Worm (Caenorhabditis elegans): Measurements from ENCODE around the gene K11H3.3.

K11H3.3 gene

DNA sequence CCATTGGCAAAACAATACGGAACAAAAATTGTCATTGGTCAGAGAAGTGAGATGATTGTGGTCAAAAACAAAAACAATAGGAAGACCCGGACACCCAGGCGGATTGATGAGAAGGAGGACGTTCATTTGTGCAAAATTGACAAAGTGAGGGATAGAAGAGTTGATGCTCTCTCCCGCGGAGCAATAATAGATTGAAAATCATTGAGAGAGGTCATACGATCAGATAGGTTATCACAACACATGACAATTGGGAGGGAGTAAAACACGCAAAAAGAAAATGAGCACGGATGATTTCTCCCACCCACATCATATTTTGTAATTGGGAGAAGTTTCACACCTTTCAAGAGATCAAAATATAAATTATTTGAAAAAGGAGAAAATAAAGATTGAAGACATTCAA is 34.0 kb downstream of the K11H3.3 start:
- TF ChIP-seq dao-5 (tag; optimal IDR thresholded peaks at IDR 0.05) (no peak), W03F9.2 (tag; optimal IDR thresholded peaks at IDR 0.05) (no peak), him-1 (tag; optimal IDR thresholded peaks at IDR 0.05) (no peak)

- TF ChIP-seq dao-5 (tag; optimal IDR thresholded peaks at IDR 0.05) (no peak), him-1 (tag; optimal IDR thresholded peaks at IDR 0.05) (no peak), W03F9.2 (tag; optimal IDR thresholded peaks at IDR 0.05) (no peak)
Measured at ce11 chrIII:9886323-9886722, 34.7 kb downstream of the K11H3.3 start.

DNA sequence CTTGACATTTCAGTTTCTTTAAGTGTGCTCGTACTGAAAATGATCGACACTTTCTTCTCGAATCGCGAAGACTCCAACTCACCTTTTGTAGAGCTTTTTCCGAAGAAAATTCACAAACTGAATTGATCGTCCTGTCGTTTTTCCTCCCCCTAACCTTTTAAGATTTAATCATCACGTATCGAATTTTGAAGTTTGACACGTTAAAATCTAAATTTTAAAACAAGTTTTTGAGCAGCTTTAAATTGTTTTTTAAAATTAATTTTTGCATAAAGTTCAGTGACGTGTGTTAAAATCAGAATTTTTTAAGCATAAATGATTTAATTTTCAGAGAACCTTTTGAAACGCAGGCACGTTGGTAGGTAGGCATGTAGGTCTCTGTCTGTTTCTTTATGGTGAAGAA is 39.7 kb downstream of the K11H3.3 start, which contains the start of gene alg-4:
alg-4 (minus strand) TSS at position 101 of the 400 bp plus-strand sequence.
- TF ChIP-seq dao-5 (tag; optimal IDR thresholded peaks at IDR 0.05) (no peak), him-1 (tag; optimal IDR thresholded peaks at IDR 0.05) (no peak), W03F9.2 (tag; optimal IDR thresholded peaks at IDR 0.05) (no peak)

ce11 chrIII:9892855-9893254 is 41.2 kb downstream of the K11H3.3 start, which contains the start of gene mam-7:
Gene mam-7, plus strand, starts transcription at chrIII:9893155.
- TF ChIP-seq W03F9.2 (tag; optimal IDR thresholded peaks at IDR 0.05): no peak
- no peak for TF ChIP-seq him-1 (tag; optimal IDR thresholded peaks at IDR 0.05)
- TF ChIP-seq dao-5 (tag; optimal IDR thresholded peaks at IDR 0.05): no peak

ce11 chrIII:9899720-9900119 is 48.1 kb downstream of the K11H3.3 start:
- no peak for TF ChIP-seq dao-5 (tag; optimal IDR thresholded peaks at IDR 0.05)
- TF ChIP-seq W03F9.2 (tag; optimal IDR thresholded peaks at IDR 0.05): no peak
- no peak for TF ChIP-seq him-1 (tag; optimal IDR thresholded peaks at IDR 0.05)

Data from whole organism, L4/young adult.